Worm (Caenorhabditis elegans): ENCODE data around the gene irld-28.

The irld-28 gene

DNA sequence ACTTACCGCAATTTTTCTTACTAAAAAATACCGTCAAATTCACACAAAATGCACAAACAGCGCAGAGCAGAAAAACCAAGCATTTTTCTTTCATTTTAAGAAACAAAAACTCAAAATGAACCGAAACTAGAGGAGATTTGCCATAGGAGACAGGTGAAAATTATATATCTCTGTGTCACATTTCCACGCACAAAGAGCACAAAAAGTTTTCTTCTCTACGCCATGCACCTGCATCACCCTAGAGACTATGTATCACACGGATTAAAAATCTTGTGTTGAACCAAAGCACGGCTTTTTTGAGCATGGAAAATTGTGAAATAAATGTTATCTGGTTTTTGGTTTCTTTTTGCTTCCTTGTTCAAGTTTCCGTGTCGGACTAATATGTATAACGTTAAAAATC is 32.3 kb downstream of the irld-28 start, which contains the start of gene irld-15:
Gene irld-15, minus strand, starts transcription at position 101 of the 400 bp plus-strand sequence.
- TF ChIP-seq snu-23 (GFP tag; optimal IDR thresholded peaks at IDR 0.05) (no peak), alr-1 (tag; optimal IDR thresholded peaks at IDR 0.05; ENCODE audit: borderline replicate concordance) (no peak), efl-3 (GFP tag; optimal IDR thresholded peaks at IDR 0.05) (no peak), nhr-84 (tag; optimal IDR thresholded peaks at IDR 0.05) (no peak), fkh-8 (tag; optimal IDR thresholded peaks at IDR 0.05) (peak; percentile 1)

DNA sequence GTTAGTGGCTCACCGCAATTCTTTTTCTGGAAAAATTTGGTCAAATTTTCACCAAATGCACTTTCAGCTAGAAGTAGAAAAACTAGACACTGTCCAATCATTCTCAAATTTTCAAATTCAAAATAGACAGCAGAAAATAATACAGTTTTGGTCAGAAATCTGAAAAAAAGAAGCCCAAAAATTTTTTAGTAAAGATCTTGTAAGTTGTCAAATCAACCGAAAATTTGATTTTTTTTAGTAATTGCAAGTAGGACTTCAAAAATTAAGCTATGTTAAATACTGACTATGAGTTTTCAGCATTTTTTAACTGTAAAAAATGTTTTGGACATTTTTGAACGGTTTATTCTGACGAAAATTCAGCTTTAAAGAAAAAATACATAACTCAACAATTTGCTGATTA is 35.1 kb downstream of the irld-28 start, which contains the start of gene Y19D10B.8:
Gene Y19D10B.8, minus strand, starts transcription at position 101 of the 400 bp plus-strand sequence.
- TF ChIP-seq nhr-90 (tag; optimal IDR thresholded peaks at IDR 0.05; ENCODE audit: poor library complexity) (no peak), C04F5.9 (tag; optimal IDR thresholded peaks at IDR 0.05) (no peak), elt-2 (tag; optimal IDR thresholded peaks at IDR 0.05) (no peak), rnt-1 (tag; optimal IDR thresholded peaks at IDR 0.05) (no peak), Y116A8C.19 (tag; optimal IDR thresholded peaks at IDR 0.05; ENCODE audit: borderline replicate concordance) (no peak), alr-1 (tag; optimal IDR thresholded peaks at IDR 0.05; ENCODE audit: borderline replicate concordance) (no peak), ztf-11 (tag; optimal IDR thresholded peaks at IDR 0.05) (no peak), egl-27 (tag; optimal IDR thresholded peaks at IDR 0.05) (no peak), grh-1 (GFP tag; IDR thresholded peaks at IDR 0.05) (no peak), vab-15 (tag; optimal IDR thresholded peaks at IDR 0.05) (no peak), ceh-88 (GFP tag; IDR thresholded peaks at IDR 0.05) (no peak), nhr-76 (tag; optimal IDR thresholded peaks at IDR 0.05) (no peak), ets-5 (GFP tag; IDR thresholded peaks at IDR 0.05) (no peak), ceh-82 (tag; optimal IDR thresholded peaks at IDR 0.05) (no peak), mef-2 (tag; optimal IDR thresholded peaks at IDR 0.05) (no peak), pag-3 (tag; optimal IDR thresholded peaks at IDR 0.05; ENCODE audit: borderline replicate concordance, insufficient read depth) (no peak), C16A3.4 (tag; optimal IDR thresholded peaks at IDR 0.05) (no peak)

DNA sequence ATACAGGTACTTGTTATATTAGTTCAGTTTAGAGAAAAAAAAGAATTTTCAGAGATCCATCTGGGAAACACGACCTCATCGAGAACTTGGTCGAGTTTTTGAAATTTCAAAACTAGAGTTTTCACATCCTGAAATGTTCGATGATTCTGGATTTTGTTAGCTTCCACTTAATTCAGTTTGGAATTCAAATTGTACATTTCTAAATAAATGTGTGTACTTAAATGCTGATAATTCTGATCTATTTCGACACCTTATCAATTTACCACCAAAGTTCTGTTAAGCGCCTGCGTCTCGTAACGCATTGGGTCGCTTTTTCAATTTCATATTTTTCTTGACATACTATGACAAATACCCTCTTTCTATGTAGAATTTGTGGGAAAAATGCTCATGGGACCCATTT is 41.5 kb downstream of the irld-28 start, which contains the start of gene nhr-226:
Gene nhr-226, plus strand, starts transcription at position 301 of the 400 bp plus-strand sequence.
- no peak for TF ChIP-seq F16B12.6 (tag; optimal IDR thresholded peaks at IDR 0.05)

DNA sequence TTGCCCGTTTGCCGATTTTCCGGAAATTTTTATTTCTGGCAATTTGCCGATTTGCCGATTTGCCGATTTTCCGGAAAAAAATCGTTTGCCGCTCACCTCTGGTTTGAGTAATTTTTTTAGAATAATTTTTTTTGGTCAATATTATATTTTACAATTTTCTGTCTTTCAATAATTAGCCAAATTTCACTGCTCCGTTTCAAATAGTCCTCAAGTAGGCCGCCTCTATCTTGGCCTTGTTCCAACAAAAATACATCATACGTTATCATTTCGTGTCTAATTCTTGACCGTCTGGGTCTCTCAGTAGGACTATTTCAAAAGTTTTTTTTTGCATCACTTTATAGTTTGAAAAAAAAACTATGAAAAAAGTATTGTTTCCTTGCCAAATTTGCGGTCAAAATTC is 43.8 kb downstream of the irld-28 start, which contains the start of gene nhr-115:
Gene nhr-115, plus strand, starts transcription at position 301 of the 400 bp plus-strand sequence.
- TF ChIP-seq mab-9 (GFP tag; IDR thresholded peaks at IDR 0.05) (no peak), ceh-63 (GFP tag; optimal IDR thresholded peaks at IDR 0.05) (no peak), unc-86 (tag; optimal IDR thresholded peaks at IDR 0.05) (no peak), fos-1 (tag; optimal IDR thresholded peaks at IDR 0.05) (no peak), aha-1 (tag; optimal IDR thresholded peaks at IDR 0.05) (no peak), lin-13 (GFP tag; optimal IDR thresholded peaks at IDR 0.05) (no peak), egl-13 (tag; optimal IDR thresholded peaks at IDR 0.05) (no peak), nhr-11 (tag; optimal IDR thresholded peaks at IDR 0.05) (no peak), nhr-19 (GFP tag; conservative IDR thresholded peaks at IDR 0.05) (no peak), egl-27 (tag; optimal IDR thresholded peaks at IDR 0.05) (no peak), lin-35 (GFP tag; optimal IDR thresholded peaks at IDR 0.05) (no peak), pag-3 (tag; optimal IDR thresholded peaks at IDR 0.05; ENCODE audit: borderline replicate concordance, insufficient read depth) (no peak)

DNA sequence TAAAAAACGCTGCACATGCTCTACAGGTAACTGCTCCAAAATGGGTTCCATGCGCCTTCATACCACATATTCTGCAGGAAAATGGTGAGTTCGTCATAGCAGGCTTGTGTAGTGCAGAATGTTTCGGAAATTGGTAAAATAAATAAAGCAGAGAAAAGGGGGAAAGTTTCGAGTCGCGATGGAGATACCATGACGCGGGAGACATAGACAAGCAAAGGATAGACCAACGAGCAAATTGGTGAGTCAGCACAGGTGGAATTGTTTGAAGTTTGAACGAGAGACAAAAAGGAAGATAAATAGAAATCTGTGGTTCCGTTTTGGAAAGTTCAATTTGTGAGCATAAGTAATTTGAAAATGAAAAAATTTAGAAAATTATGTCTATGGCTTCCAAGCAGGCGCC is 45.7 kb downstream of the irld-28 start, which contains the start of gene nhr-225:
Gene nhr-225, minus strand, starts transcription at position 146 of the 400 bp plus-strand sequence.
- TF ChIP-seq lin-35 (GFP tag; optimal IDR thresholded peaks at IDR 0.05) = no peak

DNA sequence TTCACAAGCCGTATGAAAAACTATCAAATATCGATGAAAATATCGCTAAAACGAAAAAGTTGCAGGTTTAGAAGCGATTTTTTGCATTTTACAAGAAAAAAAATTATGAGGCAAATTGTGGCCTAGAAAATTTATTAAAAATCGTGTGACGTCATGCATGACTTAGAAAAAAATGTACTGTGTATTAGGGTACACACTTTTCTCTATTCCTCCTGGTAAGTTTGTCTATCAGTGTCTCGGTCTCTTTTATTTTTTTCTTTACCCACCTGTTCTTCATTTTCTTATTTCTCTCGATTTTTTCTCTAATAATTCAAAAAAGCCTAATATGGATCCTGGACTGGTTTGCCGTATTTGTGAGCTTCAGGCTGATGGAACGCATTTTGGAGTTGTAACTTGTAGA is 50.9 kb downstream of the irld-28 start, which contains the start of gene nhr-227:
Gene nhr-227, plus strand, starts transcription at position 326 of the 400 bp plus-strand sequence.
- no peak for TF ChIP-seq efl-1 (optimal IDR thresholded peaks at IDR 0.05)
- TF ChIP-seq efl-1 (GFP tag; optimal IDR thresholded peaks at IDR 0.05 in 1 of 2) = peak in 1 of 2 experiments; percentile 89
- no peak for TF ChIP-seq unc-62 (GFP tag; optimal IDR thresholded peaks at IDR 0.05)
- TF ChIP-seq fkh-8 (tag; optimal IDR thresholded peaks at IDR 0.05) = no peak
- no peak for TF ChIP-seq nhr-71 (tag; optimal IDR thresholded peaks at IDR 0.05)
- no peak for TF ChIP-seq nhr-84 (tag; optimal IDR thresholded peaks at IDR 0.05)

Data from whole organism, L1 larva.